Worm (Caenorhabditis elegans): Measurements from ENCODE around the gene M176.4.

DNA sequence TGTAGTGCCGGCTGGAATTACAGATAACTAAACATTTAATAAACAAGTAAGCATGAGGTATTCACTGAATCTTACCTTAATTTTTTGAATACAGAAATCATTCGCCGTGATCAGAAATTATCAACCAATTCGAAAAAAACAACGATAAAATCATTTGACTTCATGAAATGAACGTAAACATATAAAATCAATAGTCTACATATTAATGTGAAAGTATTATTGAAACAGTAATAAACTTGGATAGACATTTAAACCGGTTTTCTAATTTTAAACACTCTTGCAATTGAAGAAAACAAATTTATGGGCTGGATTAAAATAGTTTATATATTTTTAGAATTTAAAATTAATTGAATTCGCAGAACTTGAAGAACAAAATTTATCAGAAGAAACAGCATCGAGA is 23.7 kb downstream of the M176.4 start, which contains the start of gene chil-16:
- TF ChIP-seq R02D3.7 (tag; optimal IDR thresholded peaks at IDR 0.05) (no peak), lsy-12 (tag; optimal IDR thresholded peaks at IDR 0.05) (no peak), nhr-25 (tag; optimal IDR thresholded peaks at IDR 0.05) (no peak), nhr-237 (tag; optimal IDR thresholded peaks at IDR 0.05) (no peak), ZK546.5 (tag; optimal IDR thresholded peaks at IDR 0.05) (no peak), unc-62 (GFP tag; optimal IDR thresholded peaks at IDR 0.05) (no peak), lin-39 (tag; optimal IDR thresholded peaks at IDR 0.05) (no peak), snpc-4 (tag; optimal IDR thresholded peaks at IDR 0.05) (no peak)

Data from whole organism, L3 larva.